Worm (Caenorhabditis elegans): ENCODE results near the gene C25D7.15.

The C25D7.15 gene

ce11 chrV:15012542-15013301 is 46.9 kb upstream of the C25D7.15 start (continued):
- TF ChIP-seq daf-19 (GFP tag; conservative IDR thresholded peaks at IDR 0.05): no peak
- TF ChIP-seq tra-1 (GFP tag; IDR thresholded peaks at IDR 0.05): no peak
- TF ChIP-seq spr-3 (GFP tag; optimal IDR thresholded peaks at IDR 0.05): no peak
- no peak for TF ChIP-seq arid-1 (GFP tag; conservative IDR thresholded peaks at IDR 0.05)
- TF ChIP-seq lim-7 (GFP tag; IDR thresholded peaks at IDR 0.05): 0 out of 2 replicates have a peak, but pooled peaks have one; percentile 15
- TF ChIP-seq F10B5.3 (tag; optimal IDR thresholded peaks at IDR 0.05): no peak
- TF ChIP-seq mes-2 (tag; optimal IDR thresholded peaks at IDR 0.05; ENCODE audit: poor library complexity, severe bottlenecking): peak; percentile 26
- TF ChIP-seq nhr-41 (GFP tag; IDR thresholded peaks at IDR 0.05): no peak
- TF ChIP-seq ceh-82 (tag; optimal IDR thresholded peaks at IDR 0.05): no peak
- peak; percentile 46 for TF ChIP-seq gei-8 (GFP tag; optimal IDR thresholded peaks at IDR 0.05)
- TF ChIP-seq nhr-10 (tag; optimal IDR thresholded peaks at IDR 0.05): no peak
- no peak for TF ChIP-seq fkh-10 (GFP tag; optimal IDR thresholded peaks at IDR 0.05)

- TF ChIP-seq Y48G9A.11 (GFP tag; IDR thresholded peaks at IDR 0.05): no peak
- TF ChIP-seq aha-1 (tag): peak; percentile 90
- no peak for TF ChIP-seq lin-38 (GFP tag; IDR thresholded peaks at IDR 0.05)
These were observed 46.3 kb upstream of the C25D7.15 start for ce11 chrV:15013328-15013727.

ce11 chrV:15014164-15014563 is 45.4 kb upstream of the C25D7.15 start, which contains the start of gene obr-2:
Gene obr-2, minus strand, starts transcription at chrV:15014264.
- TF ChIP-seq ZK337.2 (GFP tag; IDR thresholded peaks at IDR 0.05) (no peak), unc-39 (tag; optimal IDR thresholded peaks at IDR 0.05) (no peak), F44E2.7 (GFP tag; IDR thresholded peaks at IDR 0.05) (no peak), lsy-2 (tag; optimal IDR thresholded peaks at IDR 0.05) (no peak), nhr-25 (tag; optimal IDR thresholded peaks at IDR 0.05; ENCODE audit: borderline replicate concordance, insufficient read depth) (no peak), Y48G9A.11 (GFP tag; IDR thresholded peaks at IDR 0.05) (no peak), ces-1 (GFP tag; optimal IDR thresholded peaks at IDR 0.05) (no peak), hlh-30 (tag; optimal IDR thresholded peaks at IDR 0.05; ENCODE audit: insufficient read depth) (no peak), nhr-111 (GFP tag; optimal IDR thresholded peaks at IDR 0.05) (no peak), lin-15B (tag; optimal IDR thresholded peaks at IDR 0.05) (no peak), daf-16 (GFP tag; optimal IDR thresholded peaks at IDR 0.05) (no peak), daf-16 (tag; optimal IDR thresholded peaks at IDR 0.05) (no peak), unc-130 (GFP tag; optimal IDR thresholded peaks at IDR 0.05) (no peak), aha-1 (tag) (no peak), ZK546.5 (tag; optimal IDR thresholded peaks at IDR 0.05) (no peak), nhr-6 (tag; optimal IDR thresholded peaks at IDR 0.05) (no peak), mxl-3 (GFP tag; optimal IDR thresholded peaks at IDR 0.05) (no peak), Y105C5A.15 (GFP tag; IDR thresholded peaks at IDR 0.05) (no peak), mdl-1 (tag; optimal IDR thresholded peaks at IDR 0.05) (no peak)

- no peak for TF ChIP-seq daf-19 (GFP tag; conservative IDR thresholded peaks at IDR 0.05)
- no peak for TF ChIP-seq hlh-11 (tag; optimal IDR thresholded peaks at IDR 0.05)
- TF ChIP-seq dmd-6 (GFP tag; IDR thresholded peaks at IDR 0.05): no peak
- no peak for TF ChIP-seq lim-7 (GFP tag; IDR thresholded peaks at IDR 0.05)
- peak in 1 of 2 experiments; percentile 25 for TF ChIP-seq hif-1 (tag; optimal IDR thresholded peaks at IDR 0.05)
- no peak for TF ChIP-seq madf-5 (GFP tag; IDR thresholded peaks at IDR 0.05)
- peak; percentile 83 for TF ChIP-seq aha-1 (tag)
- TF ChIP-seq nhr-48 (tag; optimal IDR thresholded peaks at IDR 0.05): no peak
- no peak for TF ChIP-seq ZK546.5 (tag; optimal IDR thresholded peaks at IDR 0.05)
- TF ChIP-seq daf-12 (tag; optimal IDR thresholded peaks at IDR 0.05): no peak
These were observed 43.8 kb upstream of the C25D7.15 start for ce11 chrV:15015799-15016198.
